Worm (Caenorhabditis elegans) whole organism, L4 larva: ENCODE measurements around the gene ttr-14.

ENCODE experiments used
- F26F4.8 ChIP-seq: fragments of 200-800 bp; sonication (Bioruptor generic); conservative IDR thresholded peaks from 2 replicates; pipeline ENCODE4 v1.3.6; 2022; ENCODE audit warnings: missing genetic modification characterization, missing compliant biosample characterization
- F37D6.2 ChIP-seq: sonication (generic microtip); optimal IDR thresholded peaks from 2 replicates; lab custom pipeline; 2016; ENCODE audit warnings: mild to moderate bottlenecking, missing genetic modification characterization, missing compliant biosample characterization
- F49E8.2 ChIP-seq: sonication (generic microtip); optimal IDR thresholded peaks from 2 replicates; lab custom pipeline; 2016; ENCODE audit warnings: missing compliant biosample characterization, mild to moderate bottlenecking, missing genetic modification characterization, borderline replicate concordance
- R02D3.7 ChIP-seq: fragments of 150-350 bp; sonication (generic microtip); optimal IDR thresholded peaks from 3 replicates; lab custom pipeline; 2014; ENCODE audit warnings: missing biosample characterization, missing genetic modification characterization
- T26A8.4 ChIP-seq: fragments of 200-800 bp; sonication (Bioruptor generic); IDR thresholded peaks from 2 replicates; pipeline ENCODE4 v1.3.6; 2022; ENCODE audit warnings: missing genetic modification characterization, missing compliant biosample characterization
- Y48G9A.11 ChIP-seq: fragments of 200-800 bp; sonication (Bioruptor generic); IDR thresholded peaks from 2 replicates; pipeline ENCODE4 v1.3.6; 2022; ENCODE audit warnings: missing genetic modification reagents, missing genetic modification characterization, missing compliant biosample characterization
- Y5F2A.4 ChIP-seq: fragments of 200-800 bp; sonication (Bioruptor generic); optimal IDR thresholded peaks from 2 replicates; lab custom pipeline; 2018; ENCODE audit warnings: mild to moderate bottlenecking, missing genetic modification characterization, missing compliant biosample characterization
- ZK337.2 ChIP-seq: fragments of 200-800 bp; sonication (Bioruptor generic); IDR thresholded peaks from 2 replicates; pipeline ENCODE4 v1.3.6; 2022; ENCODE audit warnings: missing genetic modification reagents, missing genetic modification characterization, missing compliant biosample characterization
- ZK546.5 ChIP-seq, 2 experiments: sonication (generic microtip); optimal IDR thresholded peaks; 2 replicates each; lab custom pipeline; 2017; ENCODE audit warnings: missing biosample characterization in 2 of 2, missing genetic modification characterization in 2 of 2
- attf-4 ChIP-seq: sonication (generic microtip); optimal IDR thresholded peaks from 3 replicates; lab custom pipeline; 2017; ENCODE audit warnings: missing biosample characterization, missing genetic modification characterization
- ceh-20 ChIP-seq: fragments of 200-800 bp; sonication (Bioruptor generic); IDR thresholded peaks from 2 replicates; pipeline ENCODE4 v1.3.6; 2022; ENCODE audit warnings: missing genetic modification reagents, missing genetic modification characterization, missing compliant biosample characterization
- ceh-44 ChIP-seq: fragments of 200-800 bp; sonication (Bioruptor generic); IDR thresholded peaks from 2 replicates; pipeline ENCODE4 v1.3.6; 2022; ENCODE audit warnings: missing genetic modification reagents, missing genetic modification characterization, missing compliant biosample characterization
- ceh-62 ChIP-seq: sonication (generic microtip); optimal IDR thresholded peaks from 2 replicates; lab custom pipeline; 2017; ENCODE audit warnings: missing biosample characterization, missing genetic modification characterization
- daf-12 ChIP-seq: fragments of 150-350 bp; optimal IDR thresholded peaks from 2 replicates; lab custom pipeline; 2014; ENCODE audit warnings: missing biosample characterization, missing genetic modification reagents, missing genetic modification characterization
- daf-16 ChIP-seq, 3 experiments: sonication (generic microtip); optimal IDR thresholded peaks; 2 replicates each; lab custom pipeline; 2016 to 2017; ENCODE audit warnings: missing genetic modification characterization in 3 of 3, missing genetic modification reagents in 3 of 3, mild to moderate bottlenecking in 2 of 3, missing compliant biosample characterization in 2 of 3, missing biosample characterization in 1 of 3, moderate library complexity in 1 of 3
- daf-19 ChIP-seq: fragments of 200-800 bp; sonication (Bioruptor generic); conservative IDR thresholded peaks from 2 replicates; pipeline ENCODE4 v1.3.6; 2022; ENCODE audit warnings: missing genetic modification characterization, missing compliant biosample characterization
- daf-8 ChIP-seq: fragments of 200-800 bp; sonication (Bioruptor generic); IDR thresholded peaks from 2 replicates; pipeline ENCODE4 v1.3.6; 2022; ENCODE audit warnings: missing genetic modification characterization, missing compliant biosample characterization
- dmd-6 ChIP-seq: fragments of 200-800 bp; sonication (Bioruptor generic); IDR thresholded peaks from 2 replicates; pipeline ENCODE4 v1.3.6; 2022; ENCODE audit warnings: missing genetic modification reagents, missing genetic modification characterization, missing compliant biosample characterization
- dve-1 ChIP-seq: sonication (generic microtip); optimal IDR thresholded peaks from 2 replicates; lab custom pipeline; 2017; ENCODE audit warnings: antibody characterized with exemption, mild to moderate bottlenecking, missing genetic modification characterization, missing compliant biosample characterization; ENCODE audit not compliant: insufficient read depth
- gei-8 ChIP-seq: fragments of 200-800 bp; sonication (Bioruptor generic); optimal IDR thresholded peaks from 2 replicates; lab custom pipeline; 2018; ENCODE audit warnings: mild to moderate bottlenecking, missing genetic modification characterization, missing compliant biosample characterization
- hif-1 ChIP-seq, 2 experiments: sonication (generic microtip); optimal IDR thresholded peaks; 2 replicates each; lab custom pipeline; 2016 to 2017; ENCODE audit warnings: missing compliant biosample characterization in 2 of 2, missing genetic modification characterization in 2 of 2, missing genetic modification reagents in 2 of 2, missing genotype in 2 of 2, mild to moderate bottlenecking in 1 of 2
- hlh-11 ChIP-seq: fragments of 200-800 bp; sonication (Bioruptor generic); optimal IDR thresholded peaks from 2 replicates; lab custom pipeline; 2018; ENCODE audit warnings: mild to moderate bottlenecking, missing genetic modification characterization, missing compliant biosample characterization
- hlh-30 ChIP-seq: sonication (generic microtip); optimal IDR thresholded peaks from 2 replicates; lab custom pipeline; 2017; ENCODE audit warnings: antibody characterized with exemption, mild to moderate bottlenecking, missing genetic modification characterization, missing compliant biosample characterization; ENCODE audit not compliant: insufficient read depth
- hmg-1.1 ChIP-seq: fragments of 200-800 bp; sonication (Bioruptor generic); IDR thresholded peaks from 2 replicates; pipeline ENCODE4 v1.3.6; 2022; ENCODE audit warnings: missing genetic modification reagents, missing genetic modification characterization, missing compliant biosample characterization
- lin-1 ChIP-seq: fragments of 200-800 bp; sonication (Bioruptor generic); IDR thresholded peaks from 2 replicates; pipeline ENCODE4 v1.3.6; 2022; ENCODE audit warnings: missing genetic modification reagents, missing genetic modification characterization, missing compliant biosample characterization
- lin-38 ChIP-seq: fragments of 200-800 bp; sonication (Bioruptor generic); IDR thresholded peaks from 2 replicates; pipeline ENCODE4 v1.3.6; 2022; ENCODE audit warnings: missing genetic modification reagents, missing genetic modification characterization, missing compliant biosample characterization
- lin-39 ChIP-seq: fragments of 150-350 bp; optimal IDR thresholded peaks from 2 replicates; lab custom pipeline; 2014; ENCODE audit warnings: missing biosample characterization, missing genetic modification reagents, missing genetic modification characterization
- lir-3 ChIP-seq: sonication (generic microtip); optimal IDR thresholded peaks from 2 replicates; lab custom pipeline; 2016; ENCODE audit warnings: mild to moderate bottlenecking, missing genetic modification characterization, missing compliant biosample characterization
- lsy-2 ChIP-seq, 2 experiments: fragments of 150-350 bp in 1 of 2; sonication (generic microtip) in 1 of 2; optimal IDR thresholded peaks; 2 replicates each; lab custom pipeline; 2014 to 2017; ENCODE audit warnings: missing biosample characterization in 2 of 2, missing genetic modification characterization in 2 of 2
- madf-5 ChIP-seq, 2 experiments: fragments of 200-800 bp; sonication (Bioruptor generic); IDR thresholded peaks; 2 replicates each; pipeline ENCODE4 v1.3.6; 2022; ENCODE audit warnings: missing compliant biosample characterization in 2 of 2, missing genetic modification characterization in 2 of 2
- madf-9 ChIP-seq: fragments of 200-800 bp; sonication (Bioruptor generic); conservative IDR thresholded peaks from 2 replicates; pipeline ENCODE4 v1.3.6; 2022; ENCODE audit warnings: missing genetic modification reagents, missing genetic modification characterization, missing compliant biosample characterization
- mdl-1 ChIP-seq, 2 experiments: fragments of 150-350 bp in 1 of 2; sonication (generic microtip) in 1 of 2; optimal IDR thresholded peaks; 2 replicates each; lab custom pipeline; 2014 to 2017; ENCODE audit warnings: missing biosample characterization in 2 of 2, missing genetic modification characterization in 2 of 2
- mep-1 ChIP-seq: fragments of 150-350 bp; sonication (generic microtip); optimal IDR thresholded peaks from 3 replicates; lab custom pipeline; 2014; ENCODE audit warnings: missing biosample characterization, missing genetic modification characterization
- mxl-2 ChIP-seq: fragments of 200-800 bp; sonication (Bioruptor generic); conservative IDR thresholded peaks from 2 replicates; pipeline ENCODE4 v1.3.6; 2022; ENCODE audit warnings: missing genetic modification reagents, missing genetic modification characterization, missing compliant biosample characterization
- nhr-237 ChIP-seq: sonication (generic microtip); optimal IDR thresholded peaks from 2 replicates; lab custom pipeline; 2017; ENCODE audit warnings: missing biosample characterization, missing genetic modification characterization
- nhr-25 ChIP-seq: sonication (generic microtip); optimal IDR thresholded peaks from 2 replicates; lab custom pipeline; 2017; ENCODE audit warnings: missing genetic modification characterization, mild to moderate bottlenecking, missing compliant biosample characterization, antibody characterized with exemption, moderate library complexity, borderline replicate concordance; ENCODE audit not compliant: insufficient read depth
- nhr-28 ChIP-seq: fragments of 150-350 bp; optimal IDR thresholded peaks from 2 replicates; lab custom pipeline; 2014; ENCODE audit warnings: missing biosample characterization, missing genetic modification characterization
- nhr-41 ChIP-seq: fragments of 200-800 bp; sonication (Bioruptor generic); IDR thresholded peaks from 2 replicates; pipeline ENCODE4 v1.3.6; 2022; ENCODE audit warnings: missing genetic modification reagents, missing genetic modification characterization, missing compliant biosample characterization
- nhr-76 ChIP-seq: fragments of 150-350 bp; optimal IDR thresholded peaks from 2 replicates; lab custom pipeline; 2014; ENCODE audit warnings: missing biosample characterization, missing genetic modification characterization
- nhr-77 ChIP-seq: fragments of 150-350 bp; optimal IDR thresholded peaks from 2 replicates; lab custom pipeline; 2014; ENCODE audit warnings: missing biosample characterization, missing genetic modification characterization
- rbr-2 ChIP-seq: sonication (generic microtip); optimal IDR thresholded peaks from 2 replicates; lab custom pipeline; 2016; ENCODE audit warnings: missing genotype, missing genetic modification characterization, missing compliant biosample characterization
- snpc-4 ChIP-seq: fragments of 150-350 bp; optimal IDR thresholded peaks from 2 replicates; lab custom pipeline; 2014; ENCODE audit warnings: missing biosample characterization, missing genetic modification characterization
- spr-1 ChIP-seq: sonication (generic microtip); optimal IDR thresholded peaks from 2 replicates; lab custom pipeline; 2016; ENCODE audit warnings: mild to moderate bottlenecking, missing genetic modification characterization, missing compliant biosample characterization
- tag-97 ChIP-seq: fragments of 200-800 bp; sonication (Bioruptor generic); IDR thresholded peaks from 2 replicates; pipeline ENCODE4 v1.3.6; 2022; ENCODE audit warnings: missing genetic modification characterization, missing compliant biosample characterization
- unc-62 ChIP-seq, 3 experiments: fragments of 150-350 bp in 1 of 3; sonication (generic microtip); optimal IDR thresholded peaks in 2 of 3; peaks in 1 of 3; 1 replicate in 1 of 3; 2 replicates in 2 of 3; lab custom pipeline; 2014 to 2017; ENCODE audit warnings: missing biosample characterization in 3 of 3, missing genetic modification characterization in 3 of 3, missing genetic modification reagents in 3 of 3, missing genotype in 1 of 3
- zip-2 ChIP-seq: fragments of 150-350 bp; optimal IDR thresholded peaks from 2 replicates; lab custom pipeline; 2014; ENCODE audit warnings: missing biosample characterization, missing genetic modification characterization
- ztf-11 ChIP-seq: fragments of 150-350 bp; optimal IDR thresholded peaks from 2 replicates; lab custom pipeline; 2014; ENCODE audit warnings: missing biosample characterization, missing genetic modification characterization

Gene ttr-14

ce11 chrX:10772165-10772584 is 15.1 kb upstream of the ttr-14 start (continued):
- peak; percentile 60; the same call in 1 of the 2 replicates for TF ChIP-seq lin-1
- TF ChIP-seq F26F4.8 (GFP tag; lab: Robert Waterston, UW) = no peak
- TF ChIP-seq nhr-28 (tag; lab: Kevin White, UChicago) = peak; percentile 92
- peak in 1 of 2 experiments; percentile 99 for TF ChIP-seq unc-62 (GFP tag; optimal IDR thresholded peaks at IDR 0.05 in 1 of 2; lab: Kevin White, UChicago)
- TF ChIP-seq unc-62 (tag; optimal IDR thresholded peaks at IDR 0.05; lab: Kevin White, UChicago) = no peak
- no peak for TF ChIP-seq zip-2
- no peak for TF ChIP-seq attf-4 (tag; lab: Kevin White, UChicago)
- no peak for TF ChIP-seq spr-1 (tag; lab: Kevin White, UChicago)
- TF ChIP-seq lir-3 (tag; lab: Kevin White, UChicago) = no peak
- no peak for TF ChIP-seq madf-5 (GFP tag; IDR thresholded peaks at IDR 0.05; lab: Robert Waterston, UW)
- TF ChIP-seq R02D3.7 (tag; lab: Kevin White, UChicago) = no peak
- no peak for TF ChIP-seq ZK337.2 (GFP tag; lab: Robert Waterston, UW)
- no peak for TF ChIP-seq Y48G9A.11 (GFP tag; lab: Robert Waterston, UW)
- no peak for TF ChIP-seq lin-38 (GFP tag; lab: Robert Waterston, UW)
- no peak for TF ChIP-seq ceh-62 (tag; lab: Kevin White, UChicago)
- no peak for TF ChIP-seq snpc-4 (tag; lab: Kevin White, UChicago)
- no peak for TF ChIP-seq madf-9 (GFP tag; lab: Robert Waterston, UW)
- peak in 1 of 2 experiments; percentile 45 for TF ChIP-seq hif-1 (tag; optimal IDR thresholded peaks at IDR 0.05; lab: Kevin White, UChicago)
- TF ChIP-seq ztf-11 = no peak
- peak; percentile 68 to 70 for TF ChIP-seq lsy-2 (tag; optimal IDR thresholded peaks at IDR 0.05; lab: Kevin White, UChicago)
- no peak for TF ChIP-seq F37D6.2 (tag; lab: Kevin White, UChicago)
- peak; percentile 68 for TF ChIP-seq mep-1 (tag; lab: Kevin White, UChicago)
- TF ChIP-seq tag-97 = no peak
- TF ChIP-seq F49E8.2 (tag; lab: Kevin White, UChicago) = no peak
- peak; percentile 97 for TF ChIP-seq hlh-11 (tag; lab: Kevin White, UChicago)
- TF ChIP-seq nhr-77 (tag; lab: Kevin White, UChicago) = peak; percentile 90
- TF ChIP-seq hmg-1.1 = peak; percentile 39; the same call in 1 of the 2 replicates
- TF ChIP-seq rbr-2 (tag; lab: Kevin White, UChicago) = peak; percentile 13
- no peak for TF ChIP-seq daf-12 (tag; lab: Kevin White, UChicago)
- peak in 1 of 2 experiments; percentile 69 for TF ChIP-seq mdl-1 (tag; optimal IDR thresholded peaks at IDR 0.05; lab: Kevin White, UChicago)
- TF ChIP-seq ceh-20 (GFP tag; lab: Robert Waterston, UW) = 0 out of 2 replicates have a peak, but pooled peaks have one; percentile 38

- no peak for TF ChIP-seq ceh-44 (GFP tag; lab: Robert Waterston, UW)
- no peak for TF ChIP-seq lin-38 (GFP tag; lab: Robert Waterston, UW)
- TF ChIP-seq nhr-76 (tag; lab: Kevin White, UChicago) = no peak
- no peak for TF ChIP-seq Y48G9A.11 (GFP tag; lab: Robert Waterston, UW)
- TF ChIP-seq nhr-41 = no peak
- TF ChIP-seq hlh-11 (tag; lab: Kevin White, UChicago) = peak; percentile 50
- no peak for TF ChIP-seq unc-62 (GFP tag; optimal IDR thresholded peaks at IDR 0.05 in 1 of 2; lab: Kevin White, UChicago)
- TF ChIP-seq unc-62 (tag; optimal IDR thresholded peaks at IDR 0.05; lab: Kevin White, UChicago) = no peak
- peak; percentile 70; the same call in 1 of the 2 replicates for TF ChIP-seq mxl-2 (GFP tag; lab: Robert Waterston, UW)
- no peak for TF ChIP-seq nhr-237
- peak; percentile 51 for TF ChIP-seq mep-1 (tag; lab: Kevin White, UChicago)
- TF ChIP-seq gei-8 (GFP tag; lab: Kevin White, UChicago) = no peak
- no peak for TF ChIP-seq Y5F2A.4 (GFP tag; lab: Kevin White, UChicago)
- no peak for TF ChIP-seq snpc-4 (tag; lab: Kevin White, UChicago)
- TF ChIP-seq ZK546.5 (tag; optimal IDR thresholded peaks at IDR 0.05; lab: Kevin White, UChicago) = no peak
- peak in 1 of 2 experiments; percentile 46 for TF ChIP-seq lsy-2 (tag; optimal IDR thresholded peaks at IDR 0.05; lab: Kevin White, UChicago)
- no peak for TF ChIP-seq daf-19 (GFP tag; lab: Robert Waterston, UW)
- peak; percentile 92 for TF ChIP-seq hlh-30
- TF ChIP-seq attf-4 (tag; lab: Kevin White, UChicago) = no peak
- TF ChIP-seq daf-8 (GFP tag; lab: Robert Waterston, UW) = no peak
- TF ChIP-seq dve-1 (tag; lab: Kevin White, UChicago) = peak; percentile 80
- no peak for TF ChIP-seq daf-16 (GFP tag; optimal IDR thresholded peaks at IDR 0.05; lab: Kevin White, UChicago)
- TF ChIP-seq daf-16 (tag; optimal IDR thresholded peaks at IDR 0.05; lab: Kevin White, UChicago) = peak; percentile 15
- TF ChIP-seq mdl-1 (tag; optimal IDR thresholded peaks at IDR 0.05; lab: Kevin White, UChicago) = peak in 1 of 2 experiments; percentile 44
- no peak for TF ChIP-seq T26A8.4
- TF ChIP-seq nhr-25 (tag; lab: Kevin White, UChicago) = no peak
- TF ChIP-seq dmd-6 (GFP tag; lab: Robert Waterston, UW) = peak; percentile 73
- TF ChIP-seq nhr-28 (tag; lab: Kevin White, UChicago) = peak; percentile 48
- no peak for TF ChIP-seq lin-39 (tag; lab: Kevin White, UChicago)
These were observed 14.5 kb upstream of the ttr-14 start for ce11 chrX:10772763-10773162.
